Fruit fly (Drosophila melanogaster) Kc167 (cell line): ENCODE data around the gene xit.

Source experiments
- Myc ChIP-seq: fragments of >200 bp; optimal IDR thresholded peaks from 2 replicates; lab custom pipeline; 2017; ENCODE audit warnings: missing external identifiers
- Sin3A ChIP-seq: fragments of >200 bp; optimal IDR thresholded peaks from 2 replicates; lab custom pipeline; 2018; ENCODE audit warnings: missing external identifiers
- h ChIP-seq: fragments of >200 bp; optimal IDR thresholded peaks from 3 replicates; lab custom pipeline; 2018; ENCODE audit warnings: missing external identifiers
- insv ChIP-seq: fragments of >200 bp; optimal IDR thresholded peaks from 3 replicates; lab custom pipeline; 2018; ENCODE audit warnings: missing external identifiers
- psq ChIP-seq: fragments of >200 bp; optimal IDR thresholded peaks from 2 replicates; lab custom pipeline; 2017; ENCODE audit warnings: missing external identifiers
- ttk ChIP-seq: sonication (Bioruptor generic); optimal IDR thresholded peaks from 2 replicates; lab custom pipeline; 2017; ENCODE audit warnings: missing external identifiers

The xit gene

dm6 chrX:6820703-6821102 is at the start of gene xit, which contains the start of gene Nf-YC:
Gene xit (plus strand): TSS chrX:6821016.
Gene Nf-YC (minus strand): TSS chrX:6820919.
- TF ChIP-seq insv (lab: Kevin White, UChicago) (no peak), Sin3A (lab: Kevin White, UChicago) (no peak), psq (lab: Kevin White, UChicago) (no peak), h (lab: Kevin White, UChicago) (no peak), Myc (lab: Kevin White, UChicago) (no peak), ttk (lab: Kevin White, UChicago) (no peak)

- no peak for TF ChIP-seq Sin3A (lab: Kevin White, UChicago)
- no peak for TF ChIP-seq psq (lab: Kevin White, UChicago)
- TF ChIP-seq ttk (lab: Kevin White, UChicago) = no peak
Measured at dm6 chrX:6775622-6776021, 45.2 kb upstream of the xit start.

dm6 chrX:6776274-6776673 is 44.5 kb upstream of the xit start:
- TF ChIP-seq Myc (lab: Kevin White, UChicago) (no peak), h (lab: Kevin White, UChicago) (no peak), insv (lab: Kevin White, UChicago) (no peak), psq (lab: Kevin White, UChicago) (no peak), Sin3A (lab: Kevin White, UChicago) (no peak), ttk (lab: Kevin White, UChicago) (no peak)

dm6 chrX:6776934-6777333 is 43.9 kb upstream of the xit start:
- TF ChIP-seq Myc (lab: Kevin White, UChicago) (no peak), psq (lab: Kevin White, UChicago) (no peak), insv (lab: Kevin White, UChicago) (no peak), h (lab: Kevin White, UChicago) (no peak)

dm6 chrX:6777394-6777793 is 43.4 kb upstream of the xit start:
- no peak for TF ChIP-seq h (lab: Kevin White, UChicago)
- TF ChIP-seq ttk (lab: Kevin White, UChicago) = no peak
- TF ChIP-seq Sin3A (lab: Kevin White, UChicago) = no peak
- no peak for TF ChIP-seq psq (lab: Kevin White, UChicago)
- no peak for TF ChIP-seq insv (lab: Kevin White, UChicago)
- no peak for TF ChIP-seq Myc (lab: Kevin White, UChicago)

- no peak for TF ChIP-seq Sin3A (lab: Kevin White, UChicago)
- no peak for TF ChIP-seq Myc (lab: Kevin White, UChicago)
- no peak for TF ChIP-seq insv (lab: Kevin White, UChicago)
- no peak for TF ChIP-seq h (lab: Kevin White, UChicago)
- TF ChIP-seq psq (lab: Kevin White, UChicago) = no peak
- no peak for TF ChIP-seq ttk (lab: Kevin White, UChicago)
Measured at dm6 chrX:6778068-6778467, 42.7 kb upstream of the xit start.

DNA sequence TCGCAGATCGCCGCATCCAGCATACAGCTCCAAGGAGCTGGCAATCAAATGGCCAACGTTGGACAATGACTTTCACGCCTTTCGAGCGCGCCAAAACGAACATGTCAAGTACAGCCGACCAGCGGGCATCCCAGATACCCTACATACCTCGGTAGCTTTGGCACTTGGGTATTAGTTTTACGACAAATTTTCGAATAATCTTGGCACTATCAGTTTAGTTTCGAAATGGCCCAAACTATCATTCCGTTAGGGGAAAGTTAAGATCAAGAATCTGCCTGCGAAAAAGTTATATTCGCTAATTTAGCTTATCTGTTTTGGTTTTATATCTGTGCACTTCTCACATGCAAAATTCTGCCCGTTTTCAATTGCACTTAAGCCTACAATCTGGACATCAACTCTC is 42.0 kb upstream of the xit start:
- no peak for TF ChIP-seq insv (lab: Kevin White, UChicago)
- TF ChIP-seq psq (lab: Kevin White, UChicago) = no peak
- TF ChIP-seq ttk (lab: Kevin White, UChicago) = no peak
- no peak for TF ChIP-seq h (lab: Kevin White, UChicago)
- TF ChIP-seq Myc (lab: Kevin White, UChicago) = no peak
- no peak for TF ChIP-seq Sin3A (lab: Kevin White, UChicago)

dm6 chrX:6779609-6780139 is 41.1 kb upstream of the xit start, which contains the start of gene shf:
Gene shf (minus strand): TSS chrX:6779659.
- TF ChIP-seq Sin3A (lab: Kevin White, UChicago) (no peak), psq (lab: Kevin White, UChicago) (no peak), ttk (lab: Kevin White, UChicago) (no peak), Myc (lab: Kevin White, UChicago) (no peak), insv (lab: Kevin White, UChicago) (no peak), h (lab: Kevin White, UChicago) (no peak)

- TF ChIP-seq h (lab: Kevin White, UChicago) (no peak), Sin3A (lab: Kevin White, UChicago) (no peak), psq (lab: Kevin White, UChicago) (no peak), ttk (lab: Kevin White, UChicago) (no peak), insv (lab: Kevin White, UChicago) (no peak), Myc (lab: Kevin White, UChicago) (no peak)
Measured at dm6 chrX:6790944-6791343, 29.9 kb upstream of the xit start.

dm6 chrX:6791531-6791930 is 29.3 kb upstream of the xit start:
- TF ChIP-seq h (lab: Kevin White, UChicago) = no peak
- TF ChIP-seq ttk (lab: Kevin White, UChicago) = no peak
- TF ChIP-seq psq (lab: Kevin White, UChicago) = no peak
- no peak for TF ChIP-seq Sin3A (lab: Kevin White, UChicago)
- TF ChIP-seq Myc (lab: Kevin White, UChicago) = no peak
- TF ChIP-seq insv (lab: Kevin White, UChicago) = no peak

dm6 chrX:6792891-6793290 is 27.9 kb upstream of the xit start:
- TF ChIP-seq h (lab: Kevin White, UChicago) = no peak
- no peak for TF ChIP-seq Sin3A (lab: Kevin White, UChicago)

DNA sequence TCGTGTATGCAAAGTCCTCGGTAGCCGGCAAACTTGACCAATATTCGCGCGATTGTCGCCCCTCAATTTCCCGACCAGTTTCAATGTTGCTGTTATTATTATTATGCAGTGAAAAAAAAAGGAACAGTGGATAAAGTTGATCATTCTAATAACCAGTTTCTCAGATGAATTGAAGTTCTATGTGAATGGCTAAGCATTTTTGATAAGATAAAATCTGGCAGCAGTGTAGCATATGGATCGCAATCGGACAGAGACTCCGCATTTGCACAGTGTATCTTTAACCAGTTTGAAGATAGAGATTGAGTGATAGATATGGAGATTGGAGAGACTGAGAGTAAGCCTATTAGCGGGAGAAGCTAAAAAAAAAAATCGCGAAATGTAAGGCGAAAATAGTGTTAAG is 27.4 kb upstream of the xit start:
- TF ChIP-seq insv (lab: Kevin White, UChicago) (no peak), psq (lab: Kevin White, UChicago) (no peak), Myc (lab: Kevin White, UChicago) (no peak), Sin3A (lab: Kevin White, UChicago) (no peak), h (lab: Kevin White, UChicago) (no peak)
